Worm (Caenorhabditis elegans) whole organism, L4 larva: ENCODE results near the gene air-1.
A peak's percentile ranks its signal among the peaks of the same experiment; 100 is the strongest.

Experiments used
- F10B5.3 ChIP-seq: sonication (generic microtip); optimal IDR thresholded peaks from 2 replicates; lab custom pipeline; 2016; ENCODE audit warnings: mild to moderate bottlenecking, missing genetic modification characterization, missing compliant biosample characterization
- T20F7.1 ChIP-seq: fragments of 200-800 bp; sonication (Bioruptor generic); optimal IDR thresholded peaks from 2 replicates; lab custom pipeline; 2018; ENCODE audit warnings: mild to moderate bottlenecking, missing genetic modification characterization, missing compliant biosample characterization
- T26A8.4 ChIP-seq: fragments of 200-800 bp; sonication (Bioruptor generic); IDR thresholded peaks from 2 replicates; pipeline ENCODE4 v1.3.6; 2022; ENCODE audit warnings: missing genetic modification characterization, missing compliant biosample characterization
- ZK337.2 ChIP-seq: fragments of 200-800 bp; sonication (Bioruptor generic); IDR thresholded peaks from 2 replicates; pipeline ENCODE4 v1.3.6; 2022; ENCODE audit warnings: missing genetic modification reagents, missing genetic modification characterization, missing compliant biosample characterization
- ZK546.5 ChIP-seq, 2 experiments: sonication (generic microtip); optimal IDR thresholded peaks; 2 replicates each; lab custom pipeline; 2017; ENCODE audit warnings: missing biosample characterization in 2 of 2, missing genetic modification characterization in 2 of 2
- aha-1 ChIP-seq: fragments of 150-350 bp; peaks from one replicate; lab custom pipeline; 2014; ENCODE audit warnings: missing biosample characterization, missing genetic modification characterization
- attf-4 ChIP-seq: sonication (generic microtip); optimal IDR thresholded peaks from 3 replicates; lab custom pipeline; 2017; ENCODE audit warnings: missing biosample characterization, missing genetic modification characterization
- ceh-20 ChIP-seq: fragments of 200-800 bp; sonication (Bioruptor generic); IDR thresholded peaks from 2 replicates; pipeline ENCODE4 v1.3.6; 2022; ENCODE audit warnings: missing genetic modification reagents, missing genetic modification characterization, missing compliant biosample characterization
- ceh-28 ChIP-seq: fragments of 150-350 bp; optimal IDR thresholded peaks from 2 replicates; lab custom pipeline; 2014; ENCODE audit warnings: missing biosample characterization, missing genetic modification reagents, missing genetic modification characterization
- ceh-32 ChIP-seq: sonication (generic microtip); optimal IDR thresholded peaks from 2 replicates; lab custom pipeline; 2016; ENCODE audit warnings: mild to moderate bottlenecking, missing genetic modification characterization, missing compliant biosample characterization; ENCODE audit not compliant: poor library complexity
- ces-1 ChIP-seq: fragments of 150-350 bp; sonication (generic microtip); optimal IDR thresholded peaks from 4 replicates; lab custom pipeline; 2014; ENCODE audit warnings: missing biosample characterization, missing genetic modification reagents, missing genetic modification characterization
- cey-2 ChIP-seq: sonication (generic microtip); optimal IDR thresholded peaks from 3 replicates; lab custom pipeline; 2017; ENCODE audit warnings: missing genetic modification characterization, mild to moderate bottlenecking, missing compliant biosample characterization, antibody characterized with exemption, borderline replicate concordance; ENCODE audit not compliant: insufficient read depth
- daf-19 ChIP-seq: fragments of 200-800 bp; sonication (Bioruptor generic); conservative IDR thresholded peaks from 2 replicates; pipeline ENCODE4 v1.3.6; 2022; ENCODE audit warnings: missing genetic modification characterization, missing compliant biosample characterization
- dmd-6 ChIP-seq: fragments of 200-800 bp; sonication (Bioruptor generic); IDR thresholded peaks from 2 replicates; pipeline ENCODE4 v1.3.6; 2022; ENCODE audit warnings: missing genetic modification reagents, missing genetic modification characterization, missing compliant biosample characterization
- fos-1 ChIP-seq: fragments of 150-350 bp; optimal IDR thresholded peaks from 2 replicates; lab custom pipeline; 2014; ENCODE audit warnings: missing biosample characterization, missing genetic modification characterization
- hif-1 ChIP-seq, 2 experiments: sonication (generic microtip); optimal IDR thresholded peaks; 2 replicates each; lab custom pipeline; 2016 to 2017; ENCODE audit warnings: missing compliant biosample characterization in 2 of 2, missing genetic modification characterization in 2 of 2, missing genetic modification reagents in 2 of 2, missing genotype in 2 of 2, mild to moderate bottlenecking in 1 of 2
- hmg-1.1 ChIP-seq: fragments of 200-800 bp; sonication (Bioruptor generic); IDR thresholded peaks from 2 replicates; pipeline ENCODE4 v1.3.6; 2022; ENCODE audit warnings: missing genetic modification reagents, missing genetic modification characterization, missing compliant biosample characterization
- jun-1 ChIP-seq: fragments of 150-350 bp; optimal IDR thresholded peaks from 2 replicates; lab custom pipeline; 2014; ENCODE audit warnings: missing biosample characterization, missing genetic modification reagents, missing genetic modification characterization
- lin-1 ChIP-seq: fragments of 200-800 bp; sonication (Bioruptor generic); IDR thresholded peaks from 2 replicates; pipeline ENCODE4 v1.3.6; 2022; ENCODE audit warnings: missing genetic modification reagents, missing genetic modification characterization, missing compliant biosample characterization
- lin-39 ChIP-seq: fragments of 150-350 bp; optimal IDR thresholded peaks from 2 replicates; lab custom pipeline; 2014; ENCODE audit warnings: missing biosample characterization, missing genetic modification reagents, missing genetic modification characterization
- madf-5 ChIP-seq, 2 experiments: fragments of 200-800 bp; sonication (Bioruptor generic); IDR thresholded peaks; 2 replicates each; pipeline ENCODE4 v1.3.6; 2022; ENCODE audit warnings: missing compliant biosample characterization in 2 of 2, missing genetic modification characterization in 2 of 2
- madf-9 ChIP-seq: fragments of 200-800 bp; sonication (Bioruptor generic); conservative IDR thresholded peaks from 2 replicates; pipeline ENCODE4 v1.3.6; 2022; ENCODE audit warnings: missing genetic modification reagents, missing genetic modification characterization, missing compliant biosample characterization
- mdl-1 ChIP-seq, 2 experiments: fragments of 150-350 bp in 1 of 2; sonication (generic microtip) in 1 of 2; optimal IDR thresholded peaks; 2 replicates each; lab custom pipeline; 2014 to 2017; ENCODE audit warnings: missing biosample characterization in 2 of 2, missing genetic modification characterization in 2 of 2
- mdt-29 ChIP-seq: fragments of 200-800 bp; sonication (Bioruptor generic); IDR thresholded peaks from 2 replicates; pipeline ENCODE4 v1.3.6; 2022; ENCODE audit warnings: missing genetic modification reagents, missing genetic modification characterization, missing compliant biosample characterization
- mes-2 ChIP-seq: sonication (generic microtip); optimal IDR thresholded peaks from 2 replicates; lab custom pipeline; 2016; ENCODE audit warnings: missing genotype, mild to moderate bottlenecking, missing genetic modification characterization, missing compliant biosample characterization; ENCODE audit not compliant: poor library complexity, severe bottlenecking
- mxl-2 ChIP-seq: fragments of 200-800 bp; sonication (Bioruptor generic); conservative IDR thresholded peaks from 2 replicates; pipeline ENCODE4 v1.3.6; 2022; ENCODE audit warnings: missing genetic modification reagents, missing genetic modification characterization, missing compliant biosample characterization
- nhr-11 ChIP-seq: fragments of 150-350 bp; optimal IDR thresholded peaks from 2 replicates; lab custom pipeline; 2014; ENCODE audit warnings: missing biosample characterization, missing genetic modification characterization
- nhr-111 ChIP-seq: fragments of 200-800 bp; sonication (Bioruptor generic); optimal IDR thresholded peaks from 2 replicates; lab custom pipeline; 2018; ENCODE audit warnings: mild to moderate bottlenecking, missing genetic modification characterization, missing compliant biosample characterization
- pqm-1 ChIP-seq: sonication (generic microtip); optimal IDR thresholded peaks from 2 replicates; lab custom pipeline; 2017; ENCODE audit warnings: missing biosample characterization, missing genetic modification characterization
- rbr-2 ChIP-seq: sonication (generic microtip); optimal IDR thresholded peaks from 2 replicates; lab custom pipeline; 2016; ENCODE audit warnings: missing genotype, missing genetic modification characterization, missing compliant biosample characterization
- set-16 ChIP-seq: fragments of 200-800 bp; sonication (Bioruptor generic); IDR thresholded peaks from 2 replicates; pipeline ENCODE4 v1.3.6; 2022; ENCODE audit warnings: missing genetic modification reagents, missing genetic modification characterization, missing compliant biosample characterization
- skn-1 ChIP-seq: fragments of 150-350 bp; optimal IDR thresholded peaks from 2 replicates; lab custom pipeline; 2014; ENCODE audit warnings: missing biosample characterization, missing genetic modification characterization
- snpc-4 ChIP-seq: fragments of 150-350 bp; optimal IDR thresholded peaks from 2 replicates; lab custom pipeline; 2014; ENCODE audit warnings: missing biosample characterization, missing genetic modification characterization
- unc-62 ChIP-seq, 3 experiments: fragments of 150-350 bp in 1 of 3; sonication (generic microtip); optimal IDR thresholded peaks in 2 of 3; peaks in 1 of 3; 1 replicate in 1 of 3; 2 replicates in 2 of 3; lab custom pipeline; 2014 to 2017; ENCODE audit warnings: missing biosample characterization in 3 of 3, missing genetic modification characterization in 3 of 3, missing genetic modification reagents in 3 of 3, missing genotype in 1 of 3
- zag-1 ChIP-seq: fragments of 150-350 bp; optimal IDR thresholded peaks from 2 replicates; lab custom pipeline; 2014; ENCODE audit warnings: missing biosample characterization, missing genetic modification characterization
- zfp-2 ChIP-seq: sonication (generic microtip); optimal IDR thresholded peaks from 2 replicates; lab custom pipeline; 2016; ENCODE audit warnings: mild to moderate bottlenecking, missing genetic modification characterization, missing compliant biosample characterization
- zip-11 ChIP-seq: fragments of 200-800 bp; sonication (Bioruptor generic); IDR thresholded peaks from 2 replicates; pipeline ENCODE4 v1.3.6; 2022; ENCODE audit warnings: missing genetic modification characterization, missing compliant biosample characterization
- zip-2 ChIP-seq: fragments of 150-350 bp; optimal IDR thresholded peaks from 2 replicates; lab custom pipeline; 2014; ENCODE audit warnings: missing biosample characterization, missing genetic modification characterization

Gene air-1

DNA sequence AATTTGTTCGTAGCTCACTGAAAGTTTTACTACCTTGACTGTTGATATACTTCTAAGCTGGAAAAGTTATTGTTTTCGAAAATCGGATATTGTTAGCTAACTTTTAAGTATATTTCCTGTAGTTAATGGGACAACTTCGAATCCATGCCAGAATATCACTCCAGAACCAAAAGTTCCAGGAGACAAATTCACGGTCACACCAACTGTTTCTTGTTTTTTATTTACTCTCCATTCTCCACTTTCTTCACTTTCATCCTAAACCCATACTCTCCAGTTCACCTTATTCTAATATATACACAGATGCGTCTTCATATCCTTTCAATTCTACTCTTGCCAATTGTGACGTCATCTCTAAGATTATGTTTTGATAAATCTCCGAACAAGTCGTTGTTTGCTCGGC lies 37.7 kb downstream of the air-1 start, which contains the start of gene C16D9.1:
Gene C16D9.1, plus strand, starts transcription at position 301 of the 400 bp plus-strand sequence.
- TF ChIP-seq aha-1 (tag; lab: Kevin White, UChicago) (no peak), pqm-1 (tag; lab: Kevin White, UChicago) (no peak)

DNA sequence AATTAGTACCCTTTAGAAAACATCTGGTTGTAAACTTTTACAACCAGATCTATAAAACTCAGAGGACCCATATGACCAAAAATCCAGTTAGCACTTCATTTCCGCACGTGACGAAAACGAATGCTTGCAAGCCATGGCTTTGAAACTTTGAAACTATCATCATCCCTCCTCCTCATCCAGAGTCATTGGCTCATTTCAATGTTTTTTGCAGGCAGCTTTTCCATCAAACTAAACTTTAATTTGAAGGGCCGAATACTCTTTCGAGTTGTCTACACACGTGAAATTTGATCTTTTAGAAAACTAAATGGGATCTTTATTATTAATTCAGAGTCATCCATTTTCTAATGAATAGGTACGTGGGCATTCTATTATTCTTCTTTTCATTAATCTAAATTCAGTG lies 40.9 kb downstream of the air-1 start:
- no peak for TF ChIP-seq zip-2 (tag; lab: Kevin White, UChicago)
- peak in 1 of 2 experiments; percentile 94 for TF ChIP-seq unc-62 (GFP tag; optimal IDR thresholded peaks at IDR 0.05 in 1 of 2; lab: Kevin White, UChicago)
- no peak for TF ChIP-seq unc-62 (tag; optimal IDR thresholded peaks at IDR 0.05; lab: Kevin White, UChicago)

- TF ChIP-seq zip-11, result no peak
- no peak for TF ChIP-seq jun-1 (tag; lab: Kevin White, UChicago)
- TF ChIP-seq ces-1, result no peak
- TF ChIP-seq zfp-2 (tag; lab: Kevin White, UChicago), result no peak
- no peak for TF ChIP-seq lin-39 (tag; lab: Kevin White, UChicago)
- TF ChIP-seq fos-1 (tag; lab: Kevin White, UChicago), result no peak
- no peak for TF ChIP-seq ceh-32 (tag; lab: Kevin White, UChicago)
- no peak for TF ChIP-seq ceh-28
- no peak for TF ChIP-seq hif-1 (tag; optimal IDR thresholded peaks at IDR 0.05; lab: Kevin White, UChicago)
- TF ChIP-seq nhr-11 (tag; lab: Kevin White, UChicago), result no peak
- TF ChIP-seq zag-1 (tag; lab: Kevin White, UChicago), result no peak
- TF ChIP-seq cey-2 (tag; lab: Kevin White, UChicago), result no peak
- TF ChIP-seq madf-5 (GFP tag; IDR thresholded peaks at IDR 0.05; lab: Robert Waterston, UW), result no peak
- TF ChIP-seq mxl-2, result no peak
- TF ChIP-seq F10B5.3, result no peak
- TF ChIP-seq ZK546.5 (tag; optimal IDR thresholded peaks at IDR 0.05; lab: Kevin White, UChicago), result no peak
- TF ChIP-seq T20F7.1 (GFP tag; lab: Kevin White, UChicago), result no peak
- TF ChIP-seq madf-9 (GFP tag; lab: Robert Waterston, UW), result no peak
- no peak for TF ChIP-seq mdt-29
- no peak for TF ChIP-seq skn-1 (tag; lab: Kevin White, UChicago)
Observed at ce11 chrV:8263466-8263865, 42.2 kb downstream of the air-1 start, which contains the start of gene C16D9.8. Gene C16D9.8, minus strand, starts transcription at chrV:8263566.

DNA sequence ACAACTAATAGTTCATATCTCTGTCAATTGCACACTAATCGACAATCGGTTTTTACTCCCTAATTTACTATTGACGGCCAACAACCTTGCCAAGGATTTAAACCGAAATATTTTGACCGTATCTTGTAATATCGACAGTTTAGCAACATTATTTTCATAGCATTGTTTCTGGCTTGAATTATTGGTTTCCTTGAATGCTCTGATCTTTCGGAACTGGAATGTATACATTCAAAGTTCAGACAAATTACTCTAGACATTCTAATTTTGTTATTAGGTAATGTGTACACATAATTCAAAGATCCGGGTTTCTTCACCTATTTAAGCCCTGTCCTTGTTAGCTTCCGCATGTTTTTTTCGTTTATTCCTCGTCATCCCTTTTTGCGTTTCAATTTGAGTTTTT lies 42.7 kb downstream of the air-1 start, which contains the start of gene C16D9.9:
Gene C16D9.9, plus strand, starts transcription at position 301 of the 400 bp plus-strand sequence.
- TF ChIP-seq lin-39 (tag; lab: Kevin White, UChicago) (no peak), set-16 (GFP tag; lab: Robert Waterston, UW) (no peak), ZK337.2 (GFP tag; lab: Robert Waterston, UW) (no peak), attf-4 (tag; lab: Kevin White, UChicago) (no peak), hmg-1.1 (GFP tag; lab: Robert Waterston, UW) (no peak), rbr-2 (tag; lab: Kevin White, UChicago) (no peak), ceh-20 (GFP tag; lab: Robert Waterston, UW) (no peak), nhr-111 (no peak), mes-2 (no peak), T26A8.4 (no peak), lin-1 (GFP tag; lab: Robert Waterston, UW) (no peak), mxl-2 (no peak)

- TF ChIP-seq snpc-4 (no peak), daf-19 (GFP tag; lab: Robert Waterston, UW) (no peak), dmd-6 (GFP tag; lab: Robert Waterston, UW) (no peak), unc-62 (GFP tag; optimal IDR thresholded peaks at IDR 0.05 in 1 of 2; lab: Kevin White, UChicago) (peak in 1 of 2 experiments; percentile 32), unc-62 (tag; optimal IDR thresholded peaks at IDR 0.05; lab: Kevin White, UChicago) (no peak), mdl-1 (tag; optimal IDR thresholded peaks at IDR 0.05; lab: Kevin White, UChicago) (no peak)
Observed at ce11 chrV:8266232-8266631, 44.9 kb downstream of the air-1 start, which contains the start of gene F21F8.5. Gene F21F8.5, minus strand, starts transcription at chrV:8266332.
